Worm (Caenorhabditis elegans): ENCODE measurements around the gene pfd-5.

The pfd-5 gene

ce11 chrIII:7166664-7167567, 31.8 kb downstream of the pfd-5 start (continued):
- TF ChIP-seq ztf-11 (tag; optimal IDR thresholded peaks at IDR 0.05) (no peak), fos-1 (tag; optimal IDR thresholded peaks at IDR 0.05) (no peak), lin-1 (GFP tag; IDR thresholded peaks at IDR 0.05) (0 out of 2 replicates have a peak, but pooled peaks have one; percentile 37), mxl-3 (GFP tag; optimal IDR thresholded peaks at IDR 0.05) (no peak), duxl-1 (tag; optimal IDR thresholded peaks at IDR 0.05; ENCODE audit: poor library complexity) (no peak), zip-2 (tag; optimal IDR thresholded peaks at IDR 0.05) (no peak), egl-43 (GFP tag; IDR thresholded peaks at IDR 0.05) (peak; percentile 61; the same call in 1 of the 2 replicates), fkh-10 (GFP tag; optimal IDR thresholded peaks at IDR 0.05) (peak; percentile 21), ctbp-1 (GFP tag; IDR thresholded peaks at IDR 0.05) (no peak), ces-1 (GFP tag; optimal IDR thresholded peaks at IDR 0.05) (no peak)

- TF ChIP-seq lin-29 (GFP tag; IDR thresholded peaks at IDR 0.05) (no peak), ZK546.5 (tag; optimal IDR thresholded peaks at IDR 0.05) (no peak), ceh-44 (GFP tag; IDR thresholded peaks at IDR 0.05) (no peak), mdt-29 (GFP tag; IDR thresholded peaks at IDR 0.05) (no peak), mes-2 (tag; optimal IDR thresholded peaks at IDR 0.05; ENCODE audit: poor library complexity, severe bottlenecking) (peak; percentile 63), ceh-82 (tag; optimal IDR thresholded peaks at IDR 0.05) (no peak), lin-13 (GFP tag; optimal IDR thresholded peaks at IDR 0.05) (peak; percentile 49), F26F4.8 (GFP tag; conservative IDR thresholded peaks at IDR 0.05) (no peak), F37D6.2 (tag; optimal IDR thresholded peaks at IDR 0.05) (no peak), F44E2.7 (GFP tag; IDR thresholded peaks at IDR 0.05) (no peak), Y105C5A.15 (GFP tag; IDR thresholded peaks at IDR 0.05) (no peak), lin-15B (tag; optimal IDR thresholded peaks at IDR 0.05) (no peak), saeg-2 (GFP tag; IDR thresholded peaks at IDR 0.05) (peak; percentile 58; the same call in 1 of the 2 replicates), zip-11 (GFP tag; IDR thresholded peaks at IDR 0.05) (no peak), hlh-11 (tag; optimal IDR thresholded peaks at IDR 0.05) (peak; percentile 89), dmd-8 (GFP tag; IDR thresholded peaks at IDR 0.05) (no peak), T20F7.1 (GFP tag; optimal IDR thresholded peaks at IDR 0.05) (peak; percentile 63), ces-1 (GFP tag; optimal IDR thresholded peaks at IDR 0.05) (no peak), ceh-20 (GFP tag; IDR thresholded peaks at IDR 0.05) (no peak), egl-27 (tag; optimal IDR thresholded peaks at IDR 0.05) (no peak), arid-1 (GFP tag; conservative IDR thresholded peaks at IDR 0.05) (no peak), lin-39 (tag; optimal IDR thresholded peaks at IDR 0.05) (no peak), pha-4 (GFP tag; IDR thresholded peaks at IDR 0.05) (no peak), pha-4 (tag; optimal IDR thresholded peaks at IDR 0.05) (peak; percentile 9), cey-2 (tag; optimal IDR thresholded peaks at IDR 0.05; ENCODE audit: borderline replicate concordance, insufficient read depth) (no peak), ceh-28 (tag; optimal IDR thresholded peaks at IDR 0.05) (no peak), set-16 (GFP tag; IDR thresholded peaks at IDR 0.05) (no peak), aly-2 (tag; optimal IDR thresholded peaks at IDR 0.05) (no peak), madf-5 (GFP tag; IDR thresholded peaks at IDR 0.05) (no peak), nhr-6 (tag; optimal IDR thresholded peaks at IDR 0.05) (peak; percentile 58), jun-1 (tag; optimal IDR thresholded peaks at IDR 0.05) (peak; percentile 29), spr-3 (GFP tag; optimal IDR thresholded peaks at IDR 0.05) (no peak), Y5F2A.4 (GFP tag; optimal IDR thresholded peaks at IDR 0.05) (no peak), ama-1 (optimal IDR thresholded peaks at IDR 0.05) (no peak), Y75B8A.6 (GFP tag; IDR thresholded peaks at IDR 0.05) (no peak), daf-19 (GFP tag; conservative IDR thresholded peaks at IDR 0.05) (no peak), tag-97 (GFP tag; IDR thresholded peaks at IDR 0.05) (no peak), nhr-111 (GFP tag; optimal IDR thresholded peaks at IDR 0.05) (no peak), skn-1 (tag; optimal IDR thresholded peaks at IDR 0.05) (no peak), duxl-1 (tag; optimal IDR thresholded peaks at IDR 0.05; ENCODE audit: poor library complexity) (no peak), nhr-41 (GFP tag; IDR thresholded peaks at IDR 0.05) (no peak)
Measured at ce11 chrIII:7165816-7166229, 32.9 kb downstream of the pfd-5 start.
